Worm (Caenorhabditis elegans): Measurements from ENCODE around the gene Y57G11C.41.

The Y57G11C.41 gene

ce11 chrIV:14658927-14659326 lies 47.3 kb downstream of the Y57G11C.41 start:
- TF ChIP-seq nhr-11 (tag; optimal IDR thresholded peaks at IDR 0.05) (no peak), mml-1 (tag; optimal IDR thresholded peaks at IDR 0.05) (no peak), ceh-82 (tag; optimal IDR thresholded peaks at IDR 0.05) (no peak), unc-62 (GFP tag; optimal IDR thresholded peaks at IDR 0.05) (no peak), nhr-12 (tag; optimal IDR thresholded peaks at IDR 0.05) (no peak), lin-39 (tag; optimal IDR thresholded peaks at IDR 0.05) (no peak), ceh-16 (tag; optimal IDR thresholded peaks at IDR 0.05) (no peak), snpc-4 (tag; optimal IDR thresholded peaks at IDR 0.05) (no peak), fkh-2 (tag; optimal IDR thresholded peaks at IDR 0.05) (no peak), nhr-77 (tag; optimal IDR thresholded peaks at IDR 0.05) (no peak), fos-1 (tag; optimal IDR thresholded peaks at IDR 0.05) (no peak), lin-15B (tag; optimal IDR thresholded peaks at IDR 0.05) (no peak), elt-1 (tag; optimal IDR thresholded peaks at IDR 0.05) (no peak)

- TF ChIP-seq daf-12 (tag; optimal IDR thresholded peaks at IDR 0.05), result no peak
- peak; percentile 48 for TF ChIP-seq ama-1 (optimal IDR thresholded peaks at IDR 0.05)
Measured at ce11 chrIV:14658054-14658631, 48.1 kb downstream of the Y57G11C.41 start, which contains the start of gene anoh-2. anoh-2 (plus strand) TSS chrIV:14658308.

- no peak for TF ChIP-seq eor-1 (tag; optimal IDR thresholded peaks at IDR 0.05)
- TF ChIP-seq lin-39 (tag; optimal IDR thresholded peaks at IDR 0.05), result no peak
- TF ChIP-seq unc-39 (tag; optimal IDR thresholded peaks at IDR 0.05), result no peak
- TF ChIP-seq nhr-12 (tag; optimal IDR thresholded peaks at IDR 0.05), result no peak
- TF ChIP-seq R02D3.7 (tag; optimal IDR thresholded peaks at IDR 0.05), result no peak
- TF ChIP-seq nhr-77 (tag; optimal IDR thresholded peaks at IDR 0.05), result no peak
- TF ChIP-seq hmg-11 (tag; optimal IDR thresholded peaks at IDR 0.05), result peak; percentile 28
- TF ChIP-seq lin-15B (tag; optimal IDR thresholded peaks at IDR 0.05), result peak; percentile 4
- no peak for TF ChIP-seq unc-62 (GFP tag; optimal IDR thresholded peaks at IDR 0.05)
- TF ChIP-seq nfya-1 (tag; optimal IDR thresholded peaks at IDR 0.05; ENCODE audit: insufficient read depth), result peak; percentile 61
- peak; percentile 39 for TF ChIP-seq pha-4 (tag; optimal IDR thresholded peaks at IDR 0.05)
- TF ChIP-seq ztf-4 (tag; optimal IDR thresholded peaks at IDR 0.05), result no peak
- TF ChIP-seq egl-5 (tag; optimal IDR thresholded peaks at IDR 0.05), result no peak
- TF ChIP-seq elt-3 (tag; optimal IDR thresholded peaks at IDR 0.05), result no peak
- TF ChIP-seq snpc-4 (tag; optimal IDR thresholded peaks at IDR 0.05), result peak; percentile 38
- no peak for TF ChIP-seq egl-27 (tag; optimal IDR thresholded peaks at IDR 0.05)
Measured at ce11 chrIV:14656573-14657129, 49.6 kb downstream of the Y57G11C.41 start, which contains the start of gene Y57G11C.33. Y57G11C.33 (plus strand) TSS chrIV:14657079.

Measured in whole organism, L3 larva.